Fruit fly (Drosophila melanogaster): ENCODE measurements around the gene Nepl9.

Gene Nepl9

DNA sequence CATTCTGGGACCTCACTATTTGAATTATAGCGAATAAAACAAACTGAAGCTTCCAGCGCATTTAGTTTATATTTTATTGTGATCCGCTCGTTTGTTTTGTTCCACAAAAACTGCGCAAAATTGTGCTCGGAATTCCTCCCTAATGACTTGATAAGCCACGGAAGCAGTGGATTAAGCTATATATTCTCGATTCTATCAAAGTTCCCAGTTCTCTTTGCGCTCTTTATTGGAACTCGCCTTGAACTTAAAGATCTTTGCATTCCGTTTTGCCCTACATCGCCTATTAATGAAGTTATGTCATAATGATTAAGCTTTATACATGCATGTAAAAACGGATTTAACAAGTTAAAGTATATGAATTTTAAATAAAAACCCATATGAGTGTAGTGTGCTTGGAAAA, at the start of gene Nepl9:
Nepl9 (minus strand) TSS at position 101 of the 400 bp plus-strand sequence.
- TF ChIP-seq noc (tag; optimal IDR thresholded peaks at IDR 0.05), result no peak

dm6 chr2L:16886459-16886858, 49.4 kb upstream of the Nepl9 start:
- peak; percentile 44 for TF ChIP-seq noc (tag; optimal IDR thresholded peaks at IDR 0.05)

dm6 chr2L:16885347-16885746, 48.3 kb upstream of the Nepl9 start:
- no peak for TF ChIP-seq noc (tag; optimal IDR thresholded peaks at IDR 0.05)

- TF ChIP-seq noc (tag; optimal IDR thresholded peaks at IDR 0.05), result no peak
Measured at dm6 chr2L:16884702-16885101, 47.6 kb upstream of the Nepl9 start.

- no peak for TF ChIP-seq noc (tag; optimal IDR thresholded peaks at IDR 0.05)
Measured at dm6 chr2L:16882871-16883849, 46.1 kb upstream of the Nepl9 start.

DNA sequence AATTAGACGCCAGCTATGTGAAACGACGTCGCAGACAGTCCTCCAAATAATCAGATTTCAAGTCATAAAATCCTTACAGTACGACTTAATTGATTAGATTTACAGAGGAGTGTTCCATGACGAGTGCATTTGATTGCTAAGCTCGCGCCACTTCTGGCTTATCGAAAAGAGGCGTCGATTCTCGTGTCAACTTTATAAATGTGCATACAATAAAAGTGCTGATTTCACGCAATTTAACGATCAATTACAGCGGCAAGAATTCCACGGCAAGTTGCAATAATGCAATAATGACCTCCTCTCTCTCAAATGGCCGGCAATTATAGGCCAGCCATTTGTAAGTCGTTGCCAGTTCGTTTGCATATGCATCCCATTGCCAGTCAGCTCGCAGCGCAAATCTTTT, 45.3 kb upstream of the Nepl9 start:
- no peak for TF ChIP-seq noc (tag; optimal IDR thresholded peaks at IDR 0.05)

dm6 chr2L:16880930-16881329, 43.9 kb upstream of the Nepl9 start:
- TF ChIP-seq noc (tag; optimal IDR thresholded peaks at IDR 0.05), result peak; percentile 5

dm6 chr2L:16879288-16879687, 42.2 kb upstream of the Nepl9 start, which contains the start of the genes CG32832, CG31743 and CG34313:
Gene CG32832 (minus strand): TSS chr2L:16879290.
Gene CG31743 (plus strand): TSS chr2L:16879517.
Gene CG34313 (plus strand): TSS chr2L:16879517.
- no peak for TF ChIP-seq noc (tag; optimal IDR thresholded peaks at IDR 0.05)

dm6 chr2L:16877678-16878077, 40.6 kb upstream of the Nepl9 start:
- no peak for TF ChIP-seq noc (tag; optimal IDR thresholded peaks at IDR 0.05)

- TF ChIP-seq noc (tag; optimal IDR thresholded peaks at IDR 0.05), result no peak
Measured at dm6 chr2L:16876555-16876954, 39.5 kb upstream of the Nepl9 start.

DNA sequence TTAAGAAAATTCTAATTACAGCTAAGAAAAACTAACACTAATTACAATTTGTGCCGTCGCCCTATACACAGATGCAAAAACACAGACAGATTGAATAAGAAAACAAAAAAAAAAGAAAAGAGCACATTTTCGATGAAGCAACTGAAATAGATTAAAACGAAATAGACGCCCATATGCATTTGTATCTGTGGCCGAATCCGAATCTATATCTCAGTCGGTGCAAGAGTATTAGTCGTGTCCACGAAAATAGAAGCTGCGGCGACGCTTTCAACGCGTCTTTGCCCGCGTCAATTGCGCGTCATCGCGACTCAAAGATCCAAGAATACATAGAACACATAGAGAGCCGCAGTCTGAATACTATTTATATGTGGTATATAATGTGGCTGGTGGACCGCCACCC, 37.9 kb upstream of the Nepl9 start:
- TF ChIP-seq noc (tag; optimal IDR thresholded peaks at IDR 0.05), result no peak

DNA sequence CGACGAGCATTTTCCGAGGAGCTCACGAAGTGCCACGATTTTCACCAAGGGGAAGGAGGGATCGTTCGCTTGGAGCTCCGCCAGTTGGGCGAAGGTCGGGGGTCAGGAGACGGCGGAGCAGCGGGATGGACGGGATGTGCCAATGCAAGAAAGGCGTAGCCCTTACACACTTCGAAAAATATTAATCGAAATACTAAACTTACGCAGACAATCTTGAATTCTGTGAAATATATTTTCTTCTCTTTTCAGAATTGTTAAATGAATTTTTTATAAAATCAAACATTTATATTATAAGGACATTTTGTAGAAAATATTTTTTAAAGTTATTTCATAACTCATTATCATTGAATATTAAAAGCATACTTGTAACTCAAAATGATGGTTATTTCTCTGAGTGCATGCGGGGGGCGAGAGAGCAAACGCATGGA, 31.9 kb upstream of the Nepl9 start:
- no peak for TF ChIP-seq noc (tag; optimal IDR thresholded peaks at IDR 0.05)

dm6 chr2L:16862526-16862925, 25.5 kb upstream of the Nepl9 start:
- no peak for TF ChIP-seq noc (tag; optimal IDR thresholded peaks at IDR 0.05)

DNA sequence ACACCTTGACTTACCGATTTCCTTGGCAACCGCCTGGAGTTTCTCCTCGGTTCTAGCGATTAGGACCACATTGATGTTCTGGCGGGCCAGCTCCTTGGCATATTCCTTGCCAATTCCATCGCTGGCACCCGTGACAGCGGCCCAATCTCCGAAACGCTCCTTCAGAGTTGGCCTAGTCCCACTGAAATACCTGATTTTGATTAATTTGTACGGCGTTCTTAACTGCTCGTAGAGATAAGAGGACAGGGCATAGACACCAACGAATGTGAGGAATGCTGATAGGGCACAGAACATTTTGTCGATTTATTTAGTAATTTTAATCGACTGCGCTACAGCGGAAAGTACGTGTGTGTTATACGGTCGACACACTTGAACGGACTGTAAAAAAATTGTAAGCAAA, 24.1 kb upstream of the Nepl9 start, which contains the start of gene CG6012:
CG6012 (minus strand) TSS at position 364 of the 400 bp plus-strand sequence.
- no peak for TF ChIP-seq noc (tag; optimal IDR thresholded peaks at IDR 0.05)

DNA sequence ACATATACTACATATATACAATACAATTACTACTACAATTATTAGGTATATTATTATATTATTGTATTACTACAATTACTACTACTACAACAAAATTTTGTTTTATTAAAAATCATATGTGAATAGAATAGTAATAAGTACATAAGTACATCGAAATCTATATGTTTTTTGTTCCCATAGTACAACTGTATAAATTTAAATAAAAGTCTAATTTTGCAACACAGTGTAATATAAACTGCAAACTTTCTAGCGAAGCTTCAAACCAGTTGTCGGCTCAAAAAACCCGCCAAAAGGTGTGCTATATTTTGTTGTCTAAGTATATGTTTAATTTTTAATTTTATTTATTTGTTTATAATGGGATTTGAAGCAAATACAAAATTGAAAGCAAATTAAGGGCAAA, 22.5 kb upstream of the Nepl9 start:
- TF ChIP-seq noc (tag; optimal IDR thresholded peaks at IDR 0.05), result no peak

dm6 chr2L:16859103-16859502, 22.0 kb upstream of the Nepl9 start:
- no peak for TF ChIP-seq noc (tag; optimal IDR thresholded peaks at IDR 0.05)

DNA sequence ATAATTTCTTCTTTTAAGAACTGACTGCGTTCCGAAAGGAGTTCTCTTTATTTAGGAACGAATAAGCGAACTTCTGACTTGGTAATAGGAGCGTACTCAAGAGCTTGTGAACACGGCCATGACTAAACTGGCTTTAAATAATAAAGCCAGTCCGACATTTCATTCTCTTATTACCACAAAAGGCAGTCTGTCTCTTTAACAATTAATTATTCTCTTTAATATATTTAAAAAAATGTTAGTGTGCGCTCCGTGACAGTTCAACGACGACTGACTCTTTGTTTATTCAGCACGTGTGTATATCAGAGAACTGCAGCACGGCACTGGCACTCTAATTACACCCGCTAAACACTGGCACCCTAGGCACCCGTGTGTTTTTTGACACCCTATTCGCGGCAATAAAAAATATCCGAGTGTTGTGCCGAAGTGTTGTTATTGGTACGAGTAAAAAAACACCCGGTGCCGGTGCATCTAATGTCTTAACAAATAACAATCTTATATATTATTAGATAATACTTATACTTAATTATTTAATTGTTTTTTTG, 21.5 kb upstream of the Nepl9 start, which contains the start of gene CG31809:
CG31809 (minus strand) TSS at position 249 of the 542 bp plus-strand sequence.
- TF ChIP-seq noc (tag; optimal IDR thresholded peaks at IDR 0.05), result no peak
